Worm (Caenorhabditis elegans) whole organism, L1 larva: ENCODE results near the gene F07H5.13.

Source experiments
- C16A3.4 ChIP-seq: fragments of 150-350 bp; optimal IDR thresholded peaks from 2 replicates; lab custom pipeline; 2014; ENCODE audit warnings: missing biosample characterization, missing genetic modification characterization
- F16B12.6 ChIP-seq: fragments of 150-350 bp; optimal IDR thresholded peaks from 2 replicates; lab custom pipeline; 2014; ENCODE audit warnings: missing biosample characterization, missing genetic modification characterization
- aha-1 ChIP-seq: fragments of 150-350 bp; optimal IDR thresholded peaks from 2 replicates; lab custom pipeline; 2014; ENCODE audit warnings: missing biosample characterization, missing genetic modification characterization
- alr-1 ChIP-seq: fragments of 200-800 bp; sonication (Bioruptor generic); optimal IDR thresholded peaks from 2 replicates; lab custom pipeline; 2018; ENCODE audit warnings: borderline replicate concordance, mild to moderate bottlenecking, missing genetic modification characterization, missing compliant biosample characterization
- blmp-1 ChIP-seq: fragments of 150-350 bp; optimal IDR thresholded peaks from 2 replicates; lab custom pipeline; 2014; ENCODE audit warnings: missing biosample characterization, missing genetic modification characterization
- ceh-82 ChIP-seq, 3 experiments: fragments of 150-350 bp in 1 of 3; sonication (generic microtip) in 2 of 3; optimal IDR thresholded peaks; 2 replicates each; lab custom pipeline; 2014 to 2017; ENCODE audit warnings: missing biosample characterization in 3 of 3, missing genetic modification characterization in 3 of 3
- ces-1 ChIP-seq: fragments of 150-350 bp; optimal IDR thresholded peaks from 2 replicates; lab custom pipeline; 2014; ENCODE audit warnings: missing biosample characterization, missing genetic modification reagents, missing genetic modification characterization
- dsc-1 ChIP-seq: sonication (generic microtip); optimal IDR thresholded peaks from 2 replicates; lab custom pipeline; 2016; ENCODE audit warnings: mild to moderate bottlenecking, missing genetic modification characterization, missing compliant biosample characterization
- egl-13 ChIP-seq: sonication (generic microtip); optimal IDR thresholded peaks from 2 replicates; lab custom pipeline; 2016; ENCODE audit warnings: missing genotype, missing genetic modification reagents, missing genetic modification characterization, missing compliant biosample characterization
- elt-2 ChIP-seq: sonication (generic microtip); optimal IDR thresholded peaks from 2 replicates; lab custom pipeline; 2016; ENCODE audit warnings: missing genetic modification characterization, mild to moderate bottlenecking, inconsistent platforms, missing compliant biosample characterization, missing genetic modification reagents
- ets-5 ChIP-seq: fragments of 200-800 bp; sonication (Bioruptor generic); IDR thresholded peaks from 2 replicates; pipeline ENCODE4 v1.3.6; 2022; ENCODE audit warnings: missing genetic modification characterization, missing compliant biosample characterization
- fkh-4 ChIP-seq: sonication (generic microtip); optimal IDR thresholded peaks from 2 replicates; lab custom pipeline; 2016; ENCODE audit warnings: missing compliant biosample characterization, missing genetic modification characterization, borderline replicate concordance
- fkh-8 ChIP-seq: sonication (generic microtip); optimal IDR thresholded peaks from 2 replicates; lab custom pipeline; 2016; ENCODE audit warnings: mild to moderate bottlenecking, missing genetic modification characterization, missing compliant biosample characterization
- fos-1 ChIP-seq: fragments of 150-350 bp; optimal IDR thresholded peaks from 2 replicates; lab custom pipeline; 2014; ENCODE audit warnings: missing biosample characterization, missing genetic modification characterization
- grh-1 ChIP-seq: fragments of 200-800 bp; sonication (Bioruptor generic); IDR thresholded peaks from 2 replicates; pipeline ENCODE4 v1.3.6; 2022; ENCODE audit warnings: missing genetic modification reagents, missing genetic modification characterization, missing compliant biosample characterization
- hpl-2 ChIP-seq: fragments of 150-350 bp; optimal IDR thresholded peaks from 2 replicates; lab custom pipeline; 2014; ENCODE audit warnings: missing biosample characterization, missing genetic modification reagents, missing genetic modification characterization
- irx-1 ChIP-seq: sonication (generic microtip); optimal IDR thresholded peaks from 2 replicates; lab custom pipeline; 2016; ENCODE audit warnings: missing genetic modification characterization, missing compliant biosample characterization
- isw-1 ChIP-seq: fragments of 200-800 bp; sonication (Bioruptor generic); IDR thresholded peaks from 2 replicates; pipeline ENCODE4 v1.3.6; 2022; ENCODE audit warnings: missing genetic modification characterization, missing compliant biosample characterization
- lin-13 ChIP-seq: fragments of 150-350 bp; optimal IDR thresholded peaks from 2 replicates; lab custom pipeline; 2014; ENCODE audit warnings: missing biosample characterization, missing genetic modification reagents, missing genetic modification characterization
- lin-14 ChIP-seq: fragments of 200-800 bp; sonication (Bioruptor generic); optimal IDR thresholded peaks from 2 replicates; lab custom pipeline; 2018; ENCODE audit warnings: mild to moderate bottlenecking, missing genetic modification characterization, moderate library complexity, missing compliant biosample characterization
- lin-15B ChIP-seq: fragments of 150-350 bp; sonication (generic microtip); optimal IDR thresholded peaks from 3 replicates; lab custom pipeline; 2014; ENCODE audit warnings: missing biosample characterization, missing genetic modification characterization
- lin-35 ChIP-seq, 2 experiments: fragments of 150-350 bp; optimal IDR thresholded peaks; 2 replicates each; lab custom pipeline; 2014; ENCODE audit warnings: missing biosample characterization in 2 of 2, missing genetic modification characterization in 2 of 2, missing genetic modification reagents in 2 of 2
- lir-3 ChIP-seq: sonication (generic microtip); optimal IDR thresholded peaks from 2 replicates; lab custom pipeline; 2016; ENCODE audit warnings: mild to moderate bottlenecking, missing genetic modification characterization, moderate library complexity, missing compliant biosample characterization; ENCODE audit not compliant: poor library complexity
- lsy-2 ChIP-seq, 2 experiments: fragments of 150-350 bp; optimal IDR thresholded peaks; 2 replicates each; lab custom pipeline; 2014; ENCODE audit warnings: missing biosample characterization in 2 of 2, missing genetic modification characterization in 2 of 2
- mab-9 ChIP-seq: fragments of 200-800 bp; sonication (Bioruptor generic); IDR thresholded peaks from 2 replicates; pipeline ENCODE4 v1.3.6; 2022; ENCODE audit warnings: missing genetic modification reagents, missing genetic modification characterization, missing compliant biosample characterization
- mdl-1 ChIP-seq, 2 experiments: fragments of 150-350 bp; optimal IDR thresholded peaks; 2 replicates each; lab custom pipeline; 2014 to 2017; ENCODE audit warnings: missing biosample characterization in 2 of 2, missing genetic modification characterization in 2 of 2, inconsistent platforms in 1 of 2
- mef-2 ChIP-seq: fragments of 150-350 bp; optimal IDR thresholded peaks from 2 replicates; lab custom pipeline; 2014; ENCODE audit warnings: missing biosample characterization, missing genetic modification characterization
- mep-1 ChIP-seq: fragments of 150-350 bp; optimal IDR thresholded peaks from 2 replicates; lab custom pipeline; 2014; ENCODE audit warnings: missing biosample characterization, missing genetic modification characterization
- nhr-12 ChIP-seq: sonication (generic microtip); optimal IDR thresholded peaks from 2 replicates; lab custom pipeline; 2017; ENCODE audit warnings: missing biosample characterization, missing genetic modification characterization
- nhr-20 ChIP-seq: sonication (generic microtip); optimal IDR thresholded peaks from 2 replicates; lab custom pipeline; 2016; ENCODE audit warnings: mild to moderate bottlenecking, missing genetic modification characterization, missing compliant biosample characterization
- nhr-28 ChIP-seq: fragments of 150-350 bp; optimal IDR thresholded peaks from 2 replicates; lab custom pipeline; 2014; ENCODE audit warnings: missing biosample characterization, missing genetic modification characterization
- nhr-71 ChIP-seq: sonication (generic microtip); optimal IDR thresholded peaks from 2 replicates; lab custom pipeline; 2016; ENCODE audit warnings: mild to moderate bottlenecking, missing genetic modification characterization, moderate library complexity, missing compliant biosample characterization
- nhr-85 ChIP-seq: sonication (generic microtip); peaks from one replicate; lab custom pipeline; 2016; ENCODE audit warnings: missing genetic modification characterization, inconsistent platforms, missing compliant biosample characterization
- pag-3 ChIP-seq: sonication (generic microtip); optimal IDR thresholded peaks from 2 replicates; lab custom pipeline; 2017; ENCODE audit warnings: missing genetic modification characterization, mild to moderate bottlenecking, missing compliant biosample characterization, antibody characterized with exemption, borderline replicate concordance; ENCODE audit not compliant: insufficient read depth
- pax-3 ChIP-seq: fragments of 200-800 bp; sonication (Bioruptor generic); optimal IDR thresholded peaks from 2 replicates; lab custom pipeline; 2018; ENCODE audit warnings: mild to moderate bottlenecking, missing genetic modification characterization, moderate library complexity, missing compliant biosample characterization
- rnt-1 ChIP-seq: sonication (generic microtip); optimal IDR thresholded peaks from 2 replicates; lab custom pipeline; 2016; ENCODE audit warnings: mild to moderate bottlenecking, missing genetic modification characterization, moderate library complexity, missing compliant biosample characterization
- snu-23 ChIP-seq: sonication (generic microtip); optimal IDR thresholded peaks from 2 replicates; lab custom pipeline; 2016; ENCODE audit warnings: missing genetic modification characterization, missing compliant biosample characterization
- sox-4 ChIP-seq: sonication (generic microtip); optimal IDR thresholded peaks from 2 replicates; lab custom pipeline; 2016; ENCODE audit warnings: missing genetic modification characterization, missing compliant biosample characterization
- sptf-1 ChIP-seq: fragments of 150-350 bp; optimal IDR thresholded peaks from 2 replicates; lab custom pipeline; 2014; ENCODE audit warnings: missing biosample characterization, missing genetic modification characterization
- swsn-7 ChIP-seq: sonication (generic microtip); optimal IDR thresholded peaks from 2 replicates; lab custom pipeline; 2016; ENCODE audit warnings: missing genetic modification characterization, missing compliant biosample characterization
- tbx-2 ChIP-seq: sonication (generic microtip); optimal IDR thresholded peaks from 2 replicates; lab custom pipeline; 2016; ENCODE audit warnings: missing genetic modification characterization, missing compliant biosample characterization
- tlp-1 ChIP-seq: fragments of 150-350 bp; optimal IDR thresholded peaks from 2 replicates; lab custom pipeline; 2014; ENCODE audit warnings: missing biosample characterization, missing genetic modification characterization
- unc-130 ChIP-seq: fragments of 150-350 bp; optimal IDR thresholded peaks from 2 replicates; lab custom pipeline; 2017; ENCODE audit warnings: missing biosample characterization, missing genetic modification characterization, inconsistent platforms
- unc-30 ChIP-seq: sonication (generic microtip); optimal IDR thresholded peaks from 2 replicates; lab custom pipeline; 2017; ENCODE audit warnings: missing biosample characterization, missing genetic modification characterization
- xbp-1 ChIP-seq: sonication (generic microtip); optimal IDR thresholded peaks from 2 replicates; lab custom pipeline; 2016; ENCODE audit warnings: missing genetic modification characterization, missing compliant biosample characterization
- zip-4 ChIP-seq: fragments of 200-800 bp; sonication (Bioruptor generic); optimal IDR thresholded peaks from 2 replicates; lab custom pipeline; 2018; ENCODE audit warnings: mild to moderate bottlenecking, missing genetic modification characterization, moderate library complexity, missing compliant biosample characterization
- ztf-11 ChIP-seq, 2 experiments: sonication (generic microtip); optimal IDR thresholded peaks; 2 replicates each; lab custom pipeline; 2016 to 2017; ENCODE audit warnings: missing genetic modification characterization in 2 of 2, missing biosample characterization in 1 of 2, missing compliant biosample characterization in 1 of 2
- ztf-4 ChIP-seq: fragments of 150-350 bp; optimal IDR thresholded peaks from 2 replicates; lab custom pipeline; 2014; ENCODE audit warnings: missing biosample characterization, missing genetic modification characterization

Gene F07H5.13

DNA sequence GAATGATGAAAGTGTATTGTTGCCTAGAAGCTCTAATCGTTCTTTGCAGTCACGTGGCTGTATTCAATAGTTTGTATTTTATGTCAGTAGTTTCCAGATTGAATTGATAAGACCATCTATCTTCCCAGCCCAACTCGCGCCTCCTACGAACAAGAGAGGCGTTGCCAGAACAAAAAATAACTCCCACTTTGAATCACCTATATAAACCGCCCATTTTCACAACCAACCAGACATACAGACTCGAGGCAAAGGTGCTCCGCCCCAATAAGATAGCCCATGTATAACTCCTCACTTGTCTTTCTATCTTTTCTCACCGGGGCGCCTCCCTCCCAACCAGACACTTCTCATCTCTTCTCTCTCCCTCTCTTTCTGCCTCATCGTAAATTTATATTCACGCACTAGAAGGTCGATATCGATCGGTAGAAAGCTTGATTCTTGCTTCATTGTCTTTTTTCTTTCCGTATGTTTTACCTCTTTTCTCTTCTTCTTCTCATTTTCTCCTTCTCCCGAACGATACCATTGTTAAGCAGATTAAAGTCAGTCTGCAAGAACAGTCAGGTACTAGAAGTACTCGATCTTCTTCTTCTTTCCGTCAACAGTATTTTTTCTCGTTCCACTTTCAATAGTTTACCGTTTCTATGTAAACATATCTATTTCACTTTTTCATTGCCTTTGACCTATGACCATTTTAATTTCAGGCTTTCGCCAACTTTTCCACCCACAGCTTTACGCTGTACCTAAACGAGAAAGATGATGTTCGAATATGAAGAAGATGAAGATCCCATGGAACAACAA is 46.8 kb upstream of the F07H5.13 start, which contains the start of gene mak-1 (continued):
- TF ChIP-seq nhr-71 (tag; lab: Kevin White, UChicago): peak; percentile 60
- no peak for TF ChIP-seq irx-1 (tag; lab: Kevin White, UChicago)
- TF ChIP-seq sptf-1 (tag; lab: Kevin White, UChicago): no peak
- peak; percentile 17 for TF ChIP-seq unc-130 (tag; lab: Kevin White, UChicago)
- TF ChIP-seq ces-1 (GFP tag; lab: Kevin White, UChicago): no peak
- TF ChIP-seq tlp-1 (tag; lab: Kevin White, UChicago): no peak
- no peak for TF ChIP-seq isw-1
- TF ChIP-seq unc-30 (tag; lab: Kevin White, UChicago): no peak
- no peak for TF ChIP-seq hpl-2 (GFP tag; lab: Kevin White, UChicago)
- no peak for TF ChIP-seq nhr-28 (tag; lab: Kevin White, UChicago)
- TF ChIP-seq mab-9 (GFP tag; lab: Robert Waterston, UW): no peak
- peak in 1 of 2 experiments; percentile 20 for TF ChIP-seq lsy-2 (tag; optimal IDR thresholded peaks at IDR 0.05; lab: Kevin White, UChicago)
- TF ChIP-seq grh-1 (GFP tag; lab: Robert Waterston, UW): no peak
- no peak for TF ChIP-seq aha-1 (tag; lab: Kevin White, UChicago)
- TF ChIP-seq tbx-2: peak; percentile 47
- no peak for TF ChIP-seq sox-4 (tag; lab: Kevin White, UChicago)
- peak; percentile 49 for TF ChIP-seq rnt-1 (tag; lab: Kevin White, UChicago)
- TF ChIP-seq xbp-1: peak; percentile 17
- peak; percentile 42 for TF ChIP-seq lir-3 (tag; lab: Kevin White, UChicago)
- TF ChIP-seq ceh-82 (tag; optimal IDR thresholded peaks at IDR 0.05; lab: Kevin White, UChicago): no peak
- no peak for TF ChIP-seq C16A3.4 (tag; lab: Kevin White, UChicago)
- TF ChIP-seq nhr-85 (tag; lab: Kevin White, UChicago): peak; percentile 86
- TF ChIP-seq dsc-1 (tag; lab: Kevin White, UChicago): no peak
- TF ChIP-seq lin-14 (GFP tag; lab: Kevin White, UChicago): peak; percentile 2
- no peak for TF ChIP-seq fkh-8 (tag; lab: Kevin White, UChicago)
- no peak for TF ChIP-seq ztf-11 (tag; optimal IDR thresholded peaks at IDR 0.05; lab: Kevin White, UChicago)
- no peak for TF ChIP-seq pax-3 (tag; lab: Kevin White, UChicago)
- TF ChIP-seq mep-1: peak; percentile 2
- no peak for TF ChIP-seq mef-2
- TF ChIP-seq pag-3 (tag; lab: Kevin White, UChicago): no peak
- no peak for TF ChIP-seq lin-15B
- TF ChIP-seq fos-1 (tag; lab: Kevin White, UChicago): no peak
- TF ChIP-seq egl-13 (tag; lab: Kevin White, UChicago): no peak

DNA sequence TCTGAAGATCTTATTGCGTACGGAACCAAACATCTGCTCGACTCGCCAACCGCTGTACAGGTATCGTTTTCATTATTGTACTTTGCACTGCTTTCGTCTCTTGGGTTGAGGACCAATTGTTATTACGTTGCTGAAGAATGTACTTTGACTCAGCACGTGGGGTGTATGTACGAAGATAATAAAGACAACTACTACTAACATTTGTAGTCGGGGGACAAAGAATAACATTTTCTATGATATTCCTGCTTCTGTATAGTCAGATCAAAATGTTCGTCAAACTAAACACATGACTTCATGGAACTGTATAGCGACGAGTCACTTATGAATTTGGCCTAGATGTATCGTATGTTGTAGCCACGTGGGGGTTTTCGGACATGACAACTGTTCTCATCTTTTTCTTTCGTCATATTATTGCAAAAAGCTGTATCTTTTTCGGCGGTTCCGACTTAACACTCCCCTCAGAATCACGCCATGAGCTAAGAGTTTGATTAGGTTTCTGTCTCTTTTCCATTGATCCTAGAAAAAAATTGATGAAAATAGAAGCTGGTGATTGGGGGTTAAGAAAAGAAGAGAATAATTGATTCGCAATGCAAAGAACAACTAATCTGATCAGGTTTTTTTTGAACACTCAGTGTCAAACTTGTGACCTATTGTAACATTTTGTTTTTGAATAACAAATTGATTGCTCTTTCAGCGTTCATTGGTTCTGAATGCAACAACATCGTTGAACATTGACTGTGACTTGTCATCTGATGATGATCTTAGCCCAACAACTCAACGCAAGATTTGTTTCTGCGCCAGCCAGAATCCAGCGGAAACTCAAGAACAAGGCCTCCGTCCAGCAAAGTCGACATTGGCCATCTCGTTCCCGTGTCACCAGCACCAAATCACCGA is 45.6 kb upstream of the F07H5.13 start:
- peak; percentile 42 for TF ChIP-seq nhr-20 (tag; lab: Kevin White, UChicago)
- TF ChIP-seq mdl-1 (tag; optimal IDR thresholded peaks at IDR 0.05; lab: Kevin White, UChicago): peak in 1 of 2 experiments; percentile 57
- TF ChIP-seq F16B12.6 (tag; lab: Kevin White, UChicago): no peak
- no peak for TF ChIP-seq egl-13 (tag; lab: Kevin White, UChicago)
- no peak for TF ChIP-seq mab-9 (GFP tag; lab: Robert Waterston, UW)
- TF ChIP-seq ztf-4 (tag; lab: Kevin White, UChicago): peak; percentile 33
- TF ChIP-seq nhr-71 (tag; lab: Kevin White, UChicago): peak; percentile 62
- peak; percentile 31 for TF ChIP-seq lir-3 (tag; lab: Kevin White, UChicago)
- TF ChIP-seq blmp-1 (tag; lab: Kevin White, UChicago): peak; percentile 36
- TF ChIP-seq alr-1: no peak
- TF ChIP-seq snu-23 (GFP tag; lab: Kevin White, UChicago): peak; percentile 19
- no peak for TF ChIP-seq swsn-7 (tag; lab: Kevin White, UChicago)
- TF ChIP-seq ets-5 (GFP tag; lab: Robert Waterston, UW): no peak
- TF ChIP-seq fkh-4: no peak
- TF ChIP-seq elt-2 (tag; lab: Kevin White, UChicago): no peak
- no peak for TF ChIP-seq zip-4 (GFP tag; lab: Kevin White, UChicago)
- TF ChIP-seq lin-35 (GFP tag; optimal IDR thresholded peaks at IDR 0.05; lab: Kevin White, UChicago): peak in 1 of 2 experiments; percentile 55
- no peak for TF ChIP-seq xbp-1
- TF ChIP-seq nhr-12 (tag; lab: Kevin White, UChicago): no peak
- TF ChIP-seq ces-1 (GFP tag; lab: Kevin White, UChicago): no peak
- peak; percentile 31 for TF ChIP-seq lin-13 (GFP tag; lab: Kevin White, UChicago)
